Fruit fly (Drosophila melanogaster): ENCODE results near the gene CG1529.

CG1529 gene

DNA sequence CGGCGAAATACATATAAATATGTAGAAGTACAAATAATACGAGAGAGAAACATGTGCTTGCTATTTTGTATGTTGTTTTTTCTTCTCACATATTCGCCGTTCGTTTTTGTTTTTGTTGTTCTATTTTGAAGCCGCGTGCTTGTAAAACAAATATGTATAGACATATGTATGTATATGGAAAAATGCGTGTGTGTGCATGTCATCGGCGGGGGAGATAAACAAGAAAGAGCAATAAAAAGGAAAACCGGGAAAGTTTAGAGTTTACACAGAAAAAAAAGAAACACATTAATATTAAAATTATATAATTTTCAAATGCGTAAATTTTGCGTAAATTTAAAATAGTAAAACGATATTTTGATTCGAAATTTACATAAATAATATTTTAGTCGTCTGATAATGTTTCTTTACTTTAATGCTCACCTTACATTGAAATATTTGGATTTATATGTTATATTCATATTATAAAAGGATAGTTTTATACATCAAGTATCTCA lies 13.7 kb upstream of the CG1529 start (continued):
- peak; percentile 67 for TF ChIP-seq CG31441 (GFP tag; IDR thresholded peaks at IDR 0.05)
- peak; percentile 50 for TF ChIP-seq CG7839 (tag; optimal IDR thresholded peaks at IDR 0.05)
- TF ChIP-seq CG3163 (GFP tag; optimal IDR thresholded peaks at IDR 0.05) = no peak
- TF ChIP-seq MESR4 (GFP tag; optimal IDR thresholded peaks at IDR 0.05) = no peak
- TF ChIP-seq MTF-1 (GFP tag; optimal IDR thresholded peaks at IDR 0.05; ENCODE audit: borderline replicate concordance) = peak; percentile 7
- TF ChIP-seq bowl (GFP tag; IDR thresholded peaks at IDR 0.05) = no peak
- TF ChIP-seq Fer3 (tag; optimal IDR thresholded peaks at IDR 0.05) = peak; percentile 9
- TF ChIP-seq Scr (GFP tag; IDR thresholded peaks at IDR 0.05; ENCODE audit: partially characterized antibody) = no peak
- TF ChIP-seq tll (GFP tag; optimal IDR thresholded peaks at IDR 0.05) = no peak
- TF ChIP-seq lilli (GFP tag; optimal IDR thresholded peaks at IDR 0.05) = no peak
- TF ChIP-seq az2 (GFP tag; optimal IDR thresholded peaks at IDR 0.05) = no peak
- no peak for TF ChIP-seq pfk (GFP tag; optimal IDR thresholded peaks at IDR 0.05)
- no peak for TF ChIP-seq Oaz (GFP tag; IDR thresholded peaks at IDR 0.05)
- no peak for TF ChIP-seq gro (GFP tag; optimal IDR thresholded peaks at IDR 0.05)

DNA sequence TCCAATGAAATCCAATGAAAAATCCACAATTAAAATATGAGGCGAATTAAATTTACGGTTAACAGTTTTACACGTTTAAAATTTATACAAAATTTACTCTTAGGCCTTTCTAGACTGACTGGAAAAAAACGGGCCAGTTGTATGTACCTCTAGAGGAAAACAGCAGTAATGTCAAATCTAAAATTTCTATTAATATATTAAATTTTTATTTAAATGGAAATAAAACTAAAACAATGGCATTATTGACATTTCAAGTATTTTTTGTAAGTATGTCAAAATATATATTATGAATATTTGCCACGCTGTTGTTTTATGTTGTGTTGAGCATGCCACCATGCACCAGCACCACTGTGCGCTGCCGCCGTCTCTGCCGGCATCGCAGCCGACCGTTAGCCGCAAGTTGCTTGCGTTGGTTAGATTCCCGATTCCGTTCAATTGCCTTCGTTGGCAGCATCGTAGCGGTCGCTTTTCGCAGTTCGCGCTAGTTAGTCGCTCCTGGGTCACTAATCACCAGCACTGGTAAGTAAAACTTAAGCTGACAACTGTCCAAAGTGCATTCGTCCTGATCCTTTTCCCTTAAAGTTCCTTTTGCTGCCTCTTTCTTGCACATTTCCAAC lies 13.2 kb upstream of the CG1529 start, which contains the start of gene Cbs:
Gene Cbs, plus strand, starts transcription at position 308 of the 617 bp plus-strand sequence.
- TF ChIP-seq CG18764 (GFP tag; optimal IDR thresholded peaks at IDR 0.05) = no peak
- no peak for TF ChIP-seq CG15514 (GFP tag; optimal IDR thresholded peaks at IDR 0.05)
- TF ChIP-seq CrebB (tag; optimal IDR thresholded peaks at IDR 0.05) = no peak
- TF ChIP-seq vfl (GFP tag; optimal IDR thresholded peaks at IDR 0.05) = no peak
- no peak for TF ChIP-seq Hey (tag; optimal IDR thresholded peaks at IDR 0.05)
- TF ChIP-seq psq (GFP tag; optimal IDR thresholded peaks at IDR 0.05) = peak; percentile 15
- peak; percentile 48 for TF ChIP-seq CG10979 (tag; optimal IDR thresholded peaks at IDR 0.05)
- no peak for TF ChIP-seq CG3407 (GFP tag; optimal IDR thresholded peaks at IDR 0.05)
- no peak for TF ChIP-seq gro (GFP tag; optimal IDR thresholded peaks at IDR 0.05)
- TF ChIP-seq CG11695 (GFP tag; IDR thresholded peaks at IDR 0.05) = peak; percentile 70
- TF ChIP-seq Dref (GFP tag; IDR thresholded peaks at IDR 0.05) = no peak
- peak; percentile 1 for TF ChIP-seq CG18476 (GFP tag; optimal IDR thresholded peaks at IDR 0.05)
- peak; percentile 16 for TF ChIP-seq tup (GFP tag; optimal IDR thresholded peaks at IDR 0.05)
- TF ChIP-seq zen (tag; optimal IDR thresholded peaks at IDR 0.05) = peak; percentile 2
- peak; percentile 48; the same call in 1 of the 2 replicates for TF ChIP-seq chm (GFP tag; IDR thresholded peaks at IDR 0.05)
- no peak for TF ChIP-seq run (tag; optimal IDR thresholded peaks at IDR 0.05)
- TF ChIP-seq dmrt11E (tag; optimal IDR thresholded peaks at IDR 0.05) = peak; percentile 53
- TF ChIP-seq fru (optimal IDR thresholded peaks at IDR 0.05) = no peak
- no peak for TF ChIP-seq btn (GFP tag; optimal IDR thresholded peaks at IDR 0.05)
- TF ChIP-seq Abd-B (GFP tag; optimal IDR thresholded peaks at IDR 0.05) = peak; percentile 22
- no peak for TF ChIP-seq Dp (GFP tag; optimal IDR thresholded peaks at IDR 0.05)
- TF ChIP-seq Gug (GFP tag; IDR thresholded peaks at IDR 0.05) = peak; percentile 74; the same call in 3 of the 4 replicates
- TF ChIP-seq Pdp1 (GFP tag; optimal IDR thresholded peaks at IDR 0.05) = no peak
- peak; percentile 73; the same call in 2 of the 3 replicates for TF ChIP-seq CG14050 (GFP tag; IDR thresholded peaks at IDR 0.05)
- peak; percentile 57 for TF ChIP-seq CG14014 (GFP tag; IDR thresholded peaks at IDR 0.05)
- peak; percentile 14 for TF ChIP-seq HHEX (GFP tag; optimal IDR thresholded peaks at IDR 0.05)
- TF ChIP-seq Kr (GFP tag; optimal IDR thresholded peaks at IDR 0.05) = no peak
- TF ChIP-seq h (optimal IDR thresholded peaks at IDR 0.05) = no peak
- TF ChIP-seq Usf (GFP tag; optimal IDR thresholded peaks at IDR 0.05) = peak; percentile 58
- no peak for TF ChIP-seq Dip2 (GFP tag; IDR thresholded peaks at IDR 0.05)
- TF ChIP-seq Sry-δ (GFP tag; optimal IDR thresholded peaks at IDR 0.05) = no peak
- no peak for TF ChIP-seq CG2202 (tag; optimal IDR thresholded peaks at IDR 0.05)
- peak; percentile 79 for TF ChIP-seq Oli (tag; optimal IDR thresholded peaks at IDR 0.05)
- no peak for TF ChIP-seq Camta (GFP tag; optimal IDR thresholded peaks at IDR 0.05)
- peak; percentile 28 for TF ChIP-seq gcm (GFP tag; optimal IDR thresholded peaks at IDR 0.05)
- peak; percentile 58 for TF ChIP-seq slou (GFP tag; optimal IDR thresholded peaks at IDR 0.05)

Data from whole organism, embryonic.